Fruit fly (Drosophila melanogaster): ENCODE data around the gene RecQ4.
A peak's percentile ranks its signal among the peaks of the same experiment; 100 is the strongest.

The RecQ4 gene

DNA sequence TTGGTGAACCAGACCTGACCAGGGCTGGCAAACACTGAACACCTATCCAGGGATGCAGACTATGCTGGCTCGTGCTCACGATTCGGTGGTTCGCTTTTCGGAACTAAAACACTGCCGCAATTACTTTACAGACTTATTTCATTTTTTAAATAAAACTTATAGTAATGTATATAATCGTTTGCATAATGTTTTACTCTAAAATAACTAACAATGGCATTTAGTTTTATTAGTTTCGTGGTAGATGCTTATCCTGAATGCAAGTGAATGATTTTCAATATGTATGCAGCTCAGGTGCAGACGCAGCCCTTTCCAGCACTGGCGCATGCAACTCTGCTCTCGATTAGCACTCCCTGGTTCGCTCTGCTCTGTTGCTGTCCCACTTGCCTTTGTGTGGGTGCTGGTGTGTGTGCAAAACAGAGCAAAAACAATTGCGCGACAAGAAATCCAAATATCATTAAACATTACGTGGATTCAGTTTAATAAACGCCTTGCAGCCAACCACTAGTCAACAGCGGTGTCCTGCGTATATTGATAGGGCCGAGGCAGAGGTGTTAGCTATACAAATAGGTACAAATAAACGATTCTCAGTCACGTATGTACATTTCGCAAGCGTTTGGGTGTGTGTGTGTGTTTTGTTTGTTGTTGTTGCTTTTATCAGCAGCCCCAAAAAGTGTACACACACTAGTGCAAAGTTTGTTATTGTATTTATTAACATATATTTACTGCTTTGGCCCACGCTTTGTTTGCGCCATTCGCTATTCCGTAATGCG, 11.0 kb upstream of the RecQ4 start, which contains the start of the genes ERR and Atg18a (continued):
- TF ChIP-seq tll (GFP tag; optimal IDR thresholded peaks at IDR 0.05) = peak in 1 of 2 experiments; percentile 90
- TF ChIP-seq tio (GFP tag; optimal IDR thresholded peaks at IDR 0.05) = no peak
- no peak for TF ChIP-seq CG9437 (GFP tag; optimal IDR thresholded peaks at IDR 0.05)
- peak; percentile 92 for TF ChIP-seq Xbp1 (GFP tag; optimal IDR thresholded peaks at IDR 0.05)
- TF ChIP-seq Xrp1 (GFP tag; IDR thresholded peaks at IDR 0.05) = peak; percentile 80
- no peak for TF ChIP-seq nau (GFP tag; optimal IDR thresholded peaks at IDR 0.05)
- TF ChIP-seq cas (GFP tag; IDR thresholded peaks at IDR 0.05) = peak; percentile 83
- peak; percentile 85 for TF ChIP-seq vvl (GFP tag; IDR thresholded peaks at IDR 0.05)
- peak; percentile 81 for TF ChIP-seq CG11093 (GFP tag; IDR thresholded peaks at IDR 0.05)
- 0 out of 2 replicates have a peak, but pooled peaks have one; percentile 13 for TF ChIP-seq CG2129 (GFP tag; IDR thresholded peaks at IDR 0.05; ENCODE audit: partially characterized antibody)
- peak; percentile 72 to 79 for TF ChIP-seq Hr51 (GFP tag; optimal IDR thresholded peaks at IDR 0.05)
- TF ChIP-seq cato (GFP tag; optimal IDR thresholded peaks at IDR 0.05; ENCODE audit: borderline replicate concordance) = peak; percentile 59
- peak; percentile 48 for TF ChIP-seq CG8281 (tag; optimal IDR thresholded peaks at IDR 0.05)
- peak; percentile 88 for TF ChIP-seq CG6272 (GFP tag; IDR thresholded peaks at IDR 0.05)
- TF ChIP-seq CG8478 (optimal IDR thresholded peaks at IDR 0.05) = peak; percentile 76
- peak; percentile 83 for TF ChIP-seq lab (GFP tag; optimal IDR thresholded peaks at IDR 0.05)
- peak; percentile 72; the same call in 1 of the 2 replicates for TF ChIP-seq sens-2 (GFP tag; IDR thresholded peaks at IDR 0.05)
- TF ChIP-seq repo (GFP tag; optimal IDR thresholded peaks at IDR 0.05) = peak; percentile 20
- TF ChIP-seq Oaz (GFP tag; IDR thresholded peaks at IDR 0.05) = peak; percentile 80
- TF ChIP-seq Hr39 (optimal IDR thresholded peaks at IDR 0.05) = no peak
- peak; percentile 93 for TF ChIP-seq sob (GFP tag; IDR thresholded peaks at IDR 0.05)
- TF ChIP-seq CG33213 (GFP tag; optimal IDR thresholded peaks at IDR 0.05) = peak; percentile 60
- peak; percentile 79 for TF ChIP-seq H2.0 (GFP tag; IDR thresholded peaks at IDR 0.05)
- peak; percentile 74 for TF ChIP-seq CG7357 (GFP tag; IDR thresholded peaks at IDR 0.05)
- peak; percentile 42 for TF ChIP-seq gcm2 (GFP tag; optimal IDR thresholded peaks at IDR 0.05)
- TF ChIP-seq CG4820 (GFP tag; optimal IDR thresholded peaks at IDR 0.05) = peak; percentile 78
- peak; percentile 65; the same call in 2 of the 3 replicates for TF ChIP-seq CG34224 (GFP tag; IDR thresholded peaks at IDR 0.05; ENCODE audit: partially characterized antibody)
- peak; percentile 89 for TF ChIP-seq sug (tag; optimal IDR thresholded peaks at IDR 0.05)
- TF ChIP-seq bbx (GFP tag; IDR thresholded peaks at IDR 0.05; ENCODE audit: partially characterized antibody) = peak; percentile 50; the same call in 1 of the 2 replicates
- TF ChIP-seq corto (GFP tag; optimal IDR thresholded peaks at IDR 0.05) = peak; percentile 71
- TF ChIP-seq slbo (GFP tag; IDR thresholded peaks at IDR 0.05) = peak; percentile 96
- TF ChIP-seq kah (GFP tag; optimal IDR thresholded peaks at IDR 0.05) = peak; percentile 3
- no peak for TF ChIP-seq h (optimal IDR thresholded peaks at IDR 0.05)
- peak; percentile 35 for TF ChIP-seq CG6683 (GFP tag; optimal IDR thresholded peaks at IDR 0.05)
- peak; percentile 76 for TF ChIP-seq slp2 (GFP tag; optimal IDR thresholded peaks at IDR 0.05)
- no peak for TF ChIP-seq zen2 (GFP tag; IDR thresholded peaks at IDR 0.05; ENCODE audit: partially characterized antibody)
- TF ChIP-seq Hr78 (GFP tag; optimal IDR thresholded peaks at IDR 0.05) = no peak
- TF ChIP-seq tup (GFP tag; optimal IDR thresholded peaks at IDR 0.05) = peak; percentile 68
- peak; percentile 87 for TF ChIP-seq slou (GFP tag; optimal IDR thresholded peaks at IDR 0.05)
- TF ChIP-seq Gsc (GFP tag; IDR thresholded peaks at IDR 0.05) = peak; percentile 61
- TF ChIP-seq gsb (GFP tag; IDR thresholded peaks at IDR 0.05) = peak; percentile 61
- TF ChIP-seq cad (GFP tag; optimal IDR thresholded peaks at IDR 0.05) = no peak
- peak; percentile 44 for TF ChIP-seq Spps (tag; optimal IDR thresholded peaks at IDR 0.05)
- peak; percentile 80 for TF ChIP-seq Meics (GFP tag; optimal IDR thresholded peaks at IDR 0.05)
- TF ChIP-seq oc (tag; optimal IDR thresholded peaks at IDR 0.05) = no peak
- peak; percentile 83 for TF ChIP-seq ERR (GFP tag; optimal IDR thresholded peaks at IDR 0.05)
- TF ChIP-seq CG3726 (GFP tag; IDR thresholded peaks at IDR 0.05) = peak; percentile 84; the same call in 2 of the 3 replicates
- TF ChIP-seq CG3407 (GFP tag; optimal IDR thresholded peaks at IDR 0.05) = peak; percentile 28
- peak; percentile 85 for TF ChIP-seq grau (tag; optimal IDR thresholded peaks at IDR 0.05)
